Worm (Caenorhabditis elegans) whole organism, young adult: ENCODE measurements around the gene C17G10.6.

Source experiments
- K11D2.4 ChIP-seq: fragments of 200-800 bp; sonication (Bioruptor generic); IDR thresholded peaks from 2 replicates; pipeline ENCODE4 v1.3.6; 2022; ENCODE audit warnings: missing genetic modification reagents, missing genetic modification characterization, missing compliant biosample characterization
- Y53G8AR.9 ChIP-seq: fragments of 200-800 bp; sonication (Bioruptor generic); conservative IDR thresholded peaks from 2 replicates; pipeline ENCODE4 v1.3.6; 2022; ENCODE audit warnings: missing genetic modification reagents, missing genetic modification characterization, missing compliant biosample characterization
- ceh-58 ChIP-seq: fragments of 200-800 bp; sonication (Bioruptor generic); IDR thresholded peaks from 2 replicates; pipeline ENCODE4 v1.3.6; 2022; ENCODE audit warnings: missing genetic modification characterization, missing compliant biosample characterization
- ceh-91 ChIP-seq: fragments of 200-800 bp; sonication (Bioruptor generic); IDR thresholded peaks from 2 replicates; pipeline ENCODE4 v1.3.6; 2022; ENCODE audit warnings: missing genetic modification reagents, missing genetic modification characterization, missing compliant biosample characterization
- unc-130 ChIP-seq: sonication (generic microtip); optimal IDR thresholded peaks from 2 replicates; lab custom pipeline; 2016; ENCODE audit warnings: missing genetic modification reagents, missing genetic modification characterization, missing compliant biosample characterization

ce11 chrII:5646942-5647341, 43.8 kb upstream of the C17G10.6 start, which contains the start of gene F59E12.9:
- TF ChIP-seq ceh-58 (GFP tag; lab: Robert Waterston, UW), result no peak
- TF ChIP-seq Y53G8AR.9 (GFP tag; lab: Robert Waterston, UW), result no peak
- no peak for TF ChIP-seq ceh-91 (GFP tag; lab: Robert Waterston, UW)
- no peak for TF ChIP-seq K11D2.4 (GFP tag; lab: Robert Waterston, UW)
- TF ChIP-seq unc-130 (GFP tag; lab: Kevin White, UChicago), result no peak
